Fruit fly (Drosophila melanogaster) whole organism, embryonic: ENCODE results near the gene mAChR-B.

Experiments
- CG11696 ChIP-seq: fragments of 200-800 bp; sonication (Bioruptor generic); IDR thresholded peaks from 2 replicates; pipeline ENCODE4 v1.3.6; 2022; ENCODE audit warnings: missing biosample characterization, missing genetic modification characterization
- CG17328 ChIP-seq: fragments of 200-800 bp; sonication (Bioruptor generic); IDR thresholded peaks from 2 replicates; pipeline ENCODE4 v1.3.6; 2022; ENCODE audit warnings: missing biosample characterization, missing genetic modification characterization
- HLH4C ChIP-seq: fragments of 200-800 bp; sonication (Bioruptor generic); IDR thresholded peaks from 3 replicates; pipeline ENCODE4 v1.3.6; 2022; ENCODE audit warnings: missing biosample characterization, missing genetic modification characterization; ENCODE audit not compliant: partially characterized antibody
- Meics ChIP-seq: fragments of 200-800 bp; sonication (Bioruptor generic); optimal IDR thresholded peaks from 2 replicates; lab custom pipeline; 2017; ENCODE audit warnings: missing biosample characterization, mild to moderate bottlenecking, missing genetic modification characterization
- amos ChIP-seq: fragments of 200-800 bp; sonication (Bioruptor generic); IDR thresholded peaks from 2 replicates; pipeline ENCODE4 v1.3.6; 2022; ENCODE audit warnings: missing biosample characterization, missing genetic modification characterization; ENCODE audit not compliant: partially characterized antibody
- ash1 ChIP-seq: fragments of 200-800 bp; sonication (Bioruptor generic); optimal IDR thresholded peaks from 2 replicates; lab custom pipeline; 2018; ENCODE audit warnings: missing biosample characterization, mild to moderate bottlenecking, missing genetic modification characterization

DNA sequence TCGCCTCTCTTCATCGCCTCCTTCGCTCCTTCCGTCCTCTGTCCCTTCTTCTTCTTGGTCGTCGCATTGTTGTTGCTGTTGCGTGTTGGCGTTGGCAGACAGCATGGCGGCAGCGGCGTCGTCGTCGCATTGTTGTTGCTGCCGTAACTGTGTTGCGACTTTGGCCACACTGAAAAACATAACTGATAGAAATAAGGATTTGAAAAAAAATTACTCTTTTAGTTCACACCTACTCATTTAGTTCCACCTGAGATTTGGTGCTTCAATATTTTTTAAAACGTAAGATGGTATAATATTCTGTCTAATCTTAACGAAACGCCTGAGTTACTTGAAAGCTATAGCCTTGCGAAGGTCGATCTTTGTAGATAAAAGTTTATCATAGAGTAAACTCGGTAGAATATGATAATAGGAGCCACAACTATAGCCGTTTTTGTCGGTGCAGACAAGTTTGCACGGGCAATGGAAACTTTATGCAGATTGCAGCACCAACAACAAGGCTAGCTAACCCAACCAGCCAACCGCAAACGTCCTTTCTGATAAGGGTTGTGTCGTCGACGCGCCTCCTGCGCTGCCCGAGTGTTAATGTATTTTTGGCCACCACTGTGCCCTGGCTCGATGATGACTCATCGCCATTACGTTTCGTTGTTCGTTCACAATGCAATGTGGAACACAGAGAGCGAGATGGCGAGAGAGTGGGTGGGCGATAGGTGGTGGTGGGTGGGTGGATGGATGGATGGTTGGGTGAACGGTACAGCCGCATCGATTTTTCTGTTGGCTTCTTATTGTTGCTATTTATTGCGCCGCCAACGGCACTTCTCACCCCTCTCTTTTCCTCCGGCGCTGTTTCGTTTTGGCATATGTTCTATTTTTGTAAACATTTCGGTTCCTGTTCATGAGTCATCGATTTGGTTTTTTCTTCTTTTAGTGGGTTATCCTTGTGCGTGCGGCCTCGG, 54.1 kb downstream of the mAChR-B start:
- TF ChIP-seq Meics (GFP tag; lab: Kevin White, UChicago), result peak; percentile 86
- peak; percentile 65 for TF ChIP-seq CG17328 (GFP tag; lab: Robert Waterston, UW)
- TF ChIP-seq HLH4C (GFP tag; lab: Robert Waterston, UW), result no peak
- no peak for TF ChIP-seq CG11696 (GFP tag; lab: Robert Waterston, UW)
- no peak for TF ChIP-seq ash1 (GFP tag; lab: Kevin White, UChicago)
- TF ChIP-seq amos (GFP tag; lab: Robert Waterston, UW), result no peak
